Worm (Caenorhabditis elegans) whole organism, L4 larva: ENCODE measurements around the gene F45G2.8.

Source experiments
- snpc-4 ChIP-seq: fragments of 150-350 bp; optimal IDR thresholded peaks from 2 replicates; lab custom pipeline; 2014; ENCODE audit warnings: missing biosample characterization, missing genetic modification characterization
- tag-97 ChIP-seq: fragments of 200-800 bp; sonication (Bioruptor generic); IDR thresholded peaks from 2 replicates; pipeline ENCODE4 v1.3.6; 2022; ENCODE audit warnings: missing genetic modification characterization, missing compliant biosample characterization

ce11 chrIII:13427817-13428216, 7.7 kb downstream of the F45G2.8 start:
- TF ChIP-seq snpc-4 (tag; lab: Kevin White, UChicago) (no peak), tag-97 (no peak)
